Fruit fly (Drosophila melanogaster): Measurements from ENCODE around the gene Rab5.

DNA sequence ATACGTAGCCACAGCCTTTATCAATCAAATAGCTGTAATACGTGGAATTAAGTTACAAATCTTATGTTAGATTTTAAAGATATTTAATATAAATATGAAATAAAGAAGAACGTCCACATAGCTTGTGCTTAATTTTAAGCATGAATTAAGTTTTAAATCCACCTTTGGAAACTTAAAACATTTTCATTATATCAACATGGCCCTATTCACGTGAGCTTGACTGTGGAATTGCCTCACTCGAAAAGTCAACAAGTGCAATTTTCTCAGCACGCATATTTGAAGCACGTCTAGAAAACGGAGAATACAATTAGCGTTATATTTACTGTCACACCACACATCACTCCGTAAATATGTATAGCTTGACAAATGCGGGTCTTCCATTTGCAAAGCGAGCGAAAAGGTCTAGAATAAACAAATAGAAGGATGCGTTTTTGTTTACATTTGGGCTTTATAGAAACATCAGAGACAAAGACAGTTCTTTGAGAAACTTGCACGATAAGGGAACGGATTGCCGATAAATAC lies 1.4 kb downstream of the Rab5 start:
- TF ChIP-seq Snoo (tag; optimal IDR thresholded peaks at IDR 0.05) (peak; percentile 95), CG8301 (tag; optimal IDR thresholded peaks at IDR 0.05) (peak; percentile 97), CG17806 (tag; optimal IDR thresholded peaks at IDR 0.05) (peak; percentile 97), Ets98B (GFP tag; IDR thresholded peaks at IDR 0.05) (peak; percentile 96), Pif1B (GFP tag; optimal IDR thresholded peaks at IDR 0.05) (peak; percentile 94), EcR (GFP tag; optimal IDR thresholded peaks at IDR 0.05) (peak; percentile 45), CG8159 (tag; optimal IDR thresholded peaks at IDR 0.05) (peak; percentile 98), rn (GFP tag; IDR thresholded peaks at IDR 0.05) (peak; percentile 90), CG15710 (tag; optimal IDR thresholded peaks at IDR 0.05) (peak; percentile 95), CG9948 (tag; optimal IDR thresholded peaks at IDR 0.05) (peak; percentile 96), CG10348 (GFP tag; IDR thresholded peaks at IDR 0.05) (peak; percentile 67)

Measured in whole organism, pupa.